Fruit fly (Drosophila melanogaster): ENCODE data around the gene CG43115.

DNA sequence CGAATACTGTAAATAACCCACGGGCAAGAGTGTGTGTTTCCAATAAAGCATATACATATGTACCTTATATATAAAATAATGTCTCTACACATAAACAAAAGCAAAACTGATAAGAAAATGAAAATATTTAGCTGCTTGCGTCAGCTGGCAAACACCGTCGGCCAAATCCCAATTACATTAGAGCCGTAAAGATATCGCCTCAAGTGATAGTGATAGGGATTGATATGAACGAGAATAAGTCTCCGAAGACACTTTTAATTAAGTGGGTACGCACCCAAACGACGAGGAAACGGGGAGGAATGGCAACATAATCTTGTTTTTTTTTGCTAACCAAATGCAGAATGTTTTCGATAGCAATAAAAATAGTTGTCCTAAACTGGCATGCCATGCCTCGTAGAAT, 1.7 kb downstream of the CG43115 start:
- no peak for TF ChIP-seq C15 (GFP tag; IDR thresholded peaks at IDR 0.05)
- TF ChIP-seq D19A (tag; optimal IDR thresholded peaks at IDR 0.05): no peak
- no peak for TF ChIP-seq CG15073 (GFP tag; optimal IDR thresholded peaks at IDR 0.05)
- no peak for TF ChIP-seq ham (GFP tag; IDR thresholded peaks at IDR 0.05)
- TF ChIP-seq Sry-δ (GFP tag; optimal IDR thresholded peaks at IDR 0.05): no peak
- no peak for TF ChIP-seq CG14860 (GFP tag; IDR thresholded peaks at IDR 0.05; ENCODE audit: partially characterized antibody)
- TF ChIP-seq CrebB (tag; optimal IDR thresholded peaks at IDR 0.05): no peak
- TF ChIP-seq CG12744 (GFP tag; optimal IDR thresholded peaks at IDR 0.05): no peak
- TF ChIP-seq CG6854 (GFP tag; optimal IDR thresholded peaks at IDR 0.05): no peak
- TF ChIP-seq unpg (GFP tag; optimal IDR thresholded peaks at IDR 0.05): no peak
- no peak for TF ChIP-seq CG7271 (tag; optimal IDR thresholded peaks at IDR 0.05)
- TF ChIP-seq CG10209 (GFP tag; optimal IDR thresholded peaks at IDR 0.05): no peak
- TF ChIP-seq caup (GFP tag; optimal IDR thresholded peaks at IDR 0.05; ENCODE audit: severe bottlenecking): no peak
- TF ChIP-seq slp2 (GFP tag; optimal IDR thresholded peaks at IDR 0.05): no peak

Data from whole organism, embryonic.